Fruit fly (Drosophila melanogaster) whole organism, prepupa: ENCODE data around the gene kat80.

Experiments
- Blimp-1 ChIP-seq: fragments of 200-800 bp; sonication (Bioruptor generic); optimal IDR thresholded peaks from 3 replicates; lab custom pipeline; 2017; ENCODE audit warnings: missing biosample characterization, missing genetic modification characterization, mild to moderate bottlenecking, moderate library complexity, missing genetic modification reagents
- CG11294 ChIP-seq: fragments of 200-800 bp; sonication (Bioruptor generic); IDR thresholded peaks from 2 replicates; pipeline ENCODE4 v1.3.6; 2022; ENCODE audit warnings: missing biosample characterization, missing genetic modification characterization
- CG11762 ChIP-seq: fragments of 200-800 bp; sonication (Bioruptor generic); optimal IDR thresholded peaks from 3 replicates; lab custom pipeline; 2016; ENCODE audit warnings: missing biosample characterization, missing genetic modification characterization; ENCODE audit not compliant: insufficient read depth
- CG11902 ChIP-seq: fragments of 200-800 bp; sonication (Bioruptor generic); optimal IDR thresholded peaks from 3 replicates; lab custom pipeline; 2016; ENCODE audit warnings: missing biosample characterization, missing genetic modification characterization
- CG15336 ChIP-seq: fragments of 200-800 bp; sonication (Bioruptor generic); IDR thresholded peaks from 2 replicates; pipeline ENCODE4 v1.3.6; 2022; ENCODE audit warnings: missing biosample characterization, missing genetic modification characterization
- CG1621 ChIP-seq: fragments of 200-800 bp; sonication (Bioruptor generic); optimal IDR thresholded peaks from 3 replicates; lab custom pipeline; 2018; ENCODE audit warnings: missing biosample characterization, mild to moderate bottlenecking, missing genetic modification characterization
- CG16779 ChIP-seq: fragments of 200-800 bp; sonication (Bioruptor generic); optimal IDR thresholded peaks from 3 replicates; lab custom pipeline; 2017; ENCODE audit warnings: missing biosample characterization, mild to moderate bottlenecking, missing genetic modification characterization
- CG3032 ChIP-seq: fragments of 200-800 bp; optimal IDR thresholded peaks from 2 replicates; lab custom pipeline; 2019; ENCODE audit warnings: missing biosample characterization, mild to moderate bottlenecking, missing genetic modification characterization, moderate library complexity
- CG31627 ChIP-seq: fragments of 200-800 bp; sonication (Bioruptor generic); optimal IDR thresholded peaks from 3 replicates; lab custom pipeline; 2016; ENCODE audit warnings: missing biosample characterization, missing genetic modification characterization
- CG4318 ChIP-seq: fragments of 200-800 bp; sonication (Bioruptor generic); optimal IDR thresholded peaks from 3 replicates; lab custom pipeline; 2017; ENCODE audit warnings: missing biosample characterization, mild to moderate bottlenecking, missing genetic modification characterization
- CG6163 ChIP-seq: fragments of 200-800 bp; sonication (Bioruptor generic); IDR thresholded peaks from 3 replicates; pipeline ENCODE4 v1.3.6; 2022; ENCODE audit warnings: missing biosample characterization, missing genetic modification characterization
- CG6276 ChIP-seq: fragments of 200-800 bp; sonication (Bioruptor generic); optimal IDR thresholded peaks from 2 replicates; lab custom pipeline; 2017; ENCODE audit warnings: missing biosample characterization, mild to moderate bottlenecking, missing genetic modification characterization
- CG7368 ChIP-seq: fragments of 200-800 bp; sonication (Bioruptor generic); optimal IDR thresholded peaks from 3 replicates; lab custom pipeline; 2016; ENCODE audit warnings: missing biosample characterization, missing genetic modification characterization
- CG8319 ChIP-seq: fragments of 200-800 bp; sonication (Bioruptor generic); optimal IDR thresholded peaks from 3 replicates; lab custom pipeline; 2016; ENCODE audit warnings: missing biosample characterization, missing genetic modification characterization
- CG8632 ChIP-seq: fragments of 200-800 bp; sonication (Bioruptor generic); optimal IDR thresholded peaks from 3 replicates; lab custom pipeline; 2016; ENCODE audit warnings: missing biosample characterization, missing genetic modification characterization
- CG9139 ChIP-seq: fragments of 200-800 bp; sonication (Bioruptor generic); optimal IDR thresholded peaks from 3 replicates; lab custom pipeline; 2017; ENCODE audit warnings: missing biosample characterization, mild to moderate bottlenecking, missing genetic modification characterization
- Eip78C ChIP-seq: fragments of 200-800 bp; sonication (Bioruptor generic); peaks from one replicate; lab custom pipeline; 2016; ENCODE audit warnings: missing biosample characterization, missing genetic modification characterization
- Ets21C ChIP-seq: fragments of 200-800 bp; sonication (Bioruptor generic); optimal IDR thresholded peaks from 3 replicates; lab custom pipeline; 2016; ENCODE audit warnings: missing biosample characterization, missing genetic modification characterization
- Ets96B ChIP-seq: fragments of 200-800 bp; optimal IDR thresholded peaks from 2 replicates; lab custom pipeline; 2019; ENCODE audit warnings: missing biosample characterization, mild to moderate bottlenecking, missing genetic modification characterization, moderate library complexity
- Hr38 ChIP-seq: sonication (Bioruptor generic); optimal IDR thresholded peaks from 2 replicates; lab custom pipeline; 2016; ENCODE audit warnings: missing biosample characterization, missing genetic modification characterization
- Hr4 ChIP-seq: fragments of 200-800 bp; sonication (Bioruptor generic); optimal IDR thresholded peaks from 3 replicates; lab custom pipeline; 2016; ENCODE audit warnings: missing biosample characterization, missing genetic modification characterization
- Met ChIP-seq: fragments of 200-800 bp; sonication (Bioruptor generic); optimal IDR thresholded peaks from 3 replicates; lab custom pipeline; 2016; ENCODE audit warnings: missing biosample characterization, missing genetic modification characterization
- OdsH ChIP-seq: fragments of 200-800 bp; sonication (Bioruptor generic); optimal IDR thresholded peaks from 3 replicates; lab custom pipeline; 2016; ENCODE audit warnings: missing biosample characterization, missing genetic modification characterization
- Sox14 ChIP-seq: fragments of 200-800 bp; sonication (Bioruptor generic); optimal IDR thresholded peaks from 3 replicates; lab custom pipeline; 2016; ENCODE audit warnings: missing biosample characterization, missing genetic modification characterization
- acj6 ChIP-seq: fragments of 200-800 bp; sonication (Bioruptor generic); optimal IDR thresholded peaks from 3 replicates; lab custom pipeline; 2016; ENCODE audit warnings: missing biosample characterization, missing genetic modification characterization
- cyc ChIP-seq: fragments of 200-800 bp; sonication (Bioruptor generic); optimal IDR thresholded peaks from 3 replicates; lab custom pipeline; 2016; ENCODE audit warnings: missing biosample characterization, missing genetic modification characterization
- dac ChIP-seq: fragments of 200-800 bp; sonication (Bioruptor generic); optimal IDR thresholded peaks from 2 replicates; lab custom pipeline; 2017; ENCODE audit warnings: missing biosample characterization, mild to moderate bottlenecking, missing genetic modification characterization
- dsx ChIP-seq: fragments of 200-800 bp; optimal IDR thresholded peaks from 3 replicates; lab custom pipeline; 2019; ENCODE audit warnings: missing biosample characterization, mild to moderate bottlenecking, missing genetic modification characterization, moderate library complexity; ENCODE audit not compliant: poor library complexity, severe bottlenecking
- esn ChIP-seq: fragments of 200-800 bp; sonication (Bioruptor generic); optimal IDR thresholded peaks from 2 replicates; lab custom pipeline; 2016; ENCODE audit warnings: missing biosample characterization, mild to moderate bottlenecking, missing genetic modification characterization, moderate library complexity
- fd85E ChIP-seq: fragments of 200-800 bp; sonication (Bioruptor generic); optimal IDR thresholded peaks from 3 replicates; lab custom pipeline; 2016; ENCODE audit warnings: missing biosample characterization, missing genetic modification characterization
- fkh ChIP-seq: fragments of 200-800 bp; sonication (Bioruptor generic); optimal IDR thresholded peaks from 3 replicates; lab custom pipeline; 2017; ENCODE audit warnings: missing biosample characterization, mild to moderate bottlenecking, missing genetic modification characterization, moderate library complexity
- lz ChIP-seq: fragments of 200-800 bp; sonication (Bioruptor generic); optimal IDR thresholded peaks from 3 replicates; lab custom pipeline; 2016; ENCODE audit warnings: missing biosample characterization, missing genetic modification characterization
- net ChIP-seq: fragments of 200-800 bp; sonication (Bioruptor generic); optimal IDR thresholded peaks from 3 replicates; lab custom pipeline; 2016; ENCODE audit warnings: missing biosample characterization, missing genetic modification characterization
- pdm3 ChIP-seq: fragments of 200-800 bp; sonication (Bioruptor generic); optimal IDR thresholded peaks from 3 replicates; lab custom pipeline; 2016; ENCODE audit warnings: missing biosample characterization, missing genetic modification characterization
- spab ChIP-seq: fragments of 200-800 bp; sonication (Bioruptor generic); optimal IDR thresholded peaks from 2 replicates; lab custom pipeline; 2017; ENCODE audit warnings: missing biosample characterization, mild to moderate bottlenecking, missing genetic modification characterization, missing genetic modification reagents
- ss ChIP-seq, 2 experiments: fragments of 200-800 bp; sonication (Bioruptor generic); optimal IDR thresholded peaks; 2 replicates in 1 of 2; 3 replicates in 1 of 2; lab custom pipeline; 2017 to 2018; ENCODE audit warnings: mild to moderate bottlenecking in 2 of 2, missing biosample characterization in 2 of 2, missing genetic modification characterization in 2 of 2, moderate library complexity in 1 of 2

The kat80 gene

DNA sequence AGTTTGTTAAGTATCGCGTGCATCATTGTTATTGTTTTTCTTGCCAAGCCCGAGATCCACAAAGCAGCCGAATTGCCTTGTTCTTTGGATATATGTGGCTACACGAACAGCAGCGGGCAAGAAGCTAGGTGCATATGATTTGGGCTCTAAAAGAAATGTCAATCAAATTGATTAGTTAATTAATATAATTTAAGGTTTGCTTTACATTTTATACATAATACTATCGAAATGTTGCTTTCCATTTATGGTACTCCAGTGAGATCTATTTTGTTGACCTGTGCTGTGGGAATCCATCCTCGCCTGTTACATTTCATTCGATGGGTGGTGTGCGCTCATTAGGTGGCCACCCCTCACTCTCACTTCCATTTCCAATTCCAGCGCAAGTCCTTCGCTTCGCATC, 12.6 kb downstream of the kat80 start (continued):
- peak; percentile 29 for TF ChIP-seq CG11762 (GFP tag; lab: Kevin White, UChicago)
- peak; percentile 59 for TF ChIP-seq cyc (GFP tag; lab: Kevin White, UChicago)
- TF ChIP-seq net (GFP tag; lab: Kevin White, UChicago): peak; percentile 29
- peak; percentile 45 for TF ChIP-seq CG8632 (GFP tag; lab: Kevin White, UChicago)
- TF ChIP-seq CG6163: peak; percentile 79
- TF ChIP-seq Met (GFP tag; lab: Kevin White, UChicago): peak; percentile 61
- TF ChIP-seq OdsH (GFP tag; lab: Kevin White, UChicago): peak; percentile 62
- TF ChIP-seq fkh (GFP tag; lab: Kevin White, UChicago): no peak
- peak; percentile 38 for TF ChIP-seq CG11902 (GFP tag; lab: Kevin White, UChicago)
- no peak for TF ChIP-seq CG16779 (tag; lab: Kevin White, UChicago)
- peak; percentile 62 to 73 for TF ChIP-seq ss (GFP tag; optimal IDR thresholded peaks at IDR 0.05; lab: Kevin White, UChicago)
- peak; percentile 62 for TF ChIP-seq pdm3 (GFP tag; lab: Kevin White, UChicago)
- peak; percentile 64 for TF ChIP-seq esn (GFP tag; lab: Kevin White, UChicago)
- TF ChIP-seq fd85E: no peak
- TF ChIP-seq CG9139 (GFP tag; lab: Kevin White, UChicago): peak; percentile 27
- peak; percentile 49 for TF ChIP-seq Hr4
- peak; percentile 40 for TF ChIP-seq CG8319 (GFP tag; lab: Kevin White, UChicago)
- TF ChIP-seq CG6276 (GFP tag; lab: Kevin White, UChicago): no peak
- peak; percentile 58 for TF ChIP-seq spab
- TF ChIP-seq Hr38 (GFP tag; lab: Kevin White, UChicago): no peak
- TF ChIP-seq dsx (GFP tag; lab: Kevin White, UChicago): peak; percentile 64
- TF ChIP-seq CG3032 (tag; lab: Kevin White, UChicago): peak; percentile 60
- TF ChIP-seq CG11294 (GFP tag; lab: Robert Waterston, UW): no peak
- peak; percentile 60 for TF ChIP-seq acj6 (GFP tag; lab: Kevin White, UChicago)
- TF ChIP-seq Ets21C (GFP tag; lab: Kevin White, UChicago): peak; percentile 18
- peak; percentile 55 for TF ChIP-seq CG1621 (tag; lab: Kevin White, UChicago)
- TF ChIP-seq Ets96B (tag; lab: Kevin White, UChicago): peak; percentile 66
- TF ChIP-seq, all 60 proteins: peak for 49

DNA sequence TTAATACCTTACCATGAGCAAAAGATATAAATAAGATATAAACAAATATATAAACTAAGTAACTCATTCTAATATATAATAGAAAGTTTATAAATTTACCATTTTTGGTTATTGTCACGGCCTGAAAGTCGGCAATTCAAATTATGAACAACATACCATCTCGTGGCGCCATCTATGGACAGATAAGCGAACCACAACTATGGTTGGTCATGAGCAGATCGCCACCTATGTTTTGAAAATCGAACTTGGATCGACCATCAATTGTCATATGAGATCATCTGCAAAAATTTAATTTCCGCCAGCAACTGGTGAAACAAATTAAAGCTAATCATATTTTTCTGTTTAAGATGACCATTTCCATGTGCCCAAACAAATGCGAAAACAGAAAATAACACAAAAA, 31.2 kb downstream of the kat80 start:
- TF ChIP-seq lz (GFP tag; lab: Kevin White, UChicago): no peak
- peak; percentile 38 for TF ChIP-seq Eip78C (GFP tag; lab: Kevin White, UChicago)
- TF ChIP-seq, all 60 proteins: peak for 1

DNA sequence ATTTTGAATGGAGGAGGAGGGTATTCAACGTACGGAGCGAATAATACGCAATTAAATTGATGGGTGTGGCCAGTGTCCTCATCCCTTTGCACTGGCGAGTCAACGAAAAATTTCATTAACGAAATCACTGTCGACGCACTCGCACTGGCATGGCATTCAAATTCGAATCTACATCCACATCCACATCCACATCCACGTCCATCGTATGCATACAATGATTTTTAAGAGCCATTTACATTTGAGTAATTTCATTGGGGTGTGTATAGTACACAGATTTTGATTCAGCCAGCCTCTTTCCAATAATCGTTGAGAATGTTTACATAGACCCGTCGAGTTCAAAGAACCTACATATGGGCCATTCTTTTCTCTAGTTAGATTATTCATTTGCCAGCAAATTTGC, 32.0 kb downstream of the kat80 start:
- TF ChIP-seq Ets96B (tag; lab: Kevin White, UChicago): no peak
- no peak for TF ChIP-seq spab
- TF ChIP-seq CG31627 (GFP tag; lab: Kevin White, UChicago): no peak
- TF ChIP-seq Sox14: no peak
- TF ChIP-seq pdm3 (GFP tag; lab: Kevin White, UChicago): no peak
- TF ChIP-seq Met (GFP tag; lab: Kevin White, UChicago): no peak
- TF ChIP-seq CG1621 (tag; lab: Kevin White, UChicago): no peak
- TF ChIP-seq CG15336 (GFP tag; lab: Robert Waterston, UW): no peak
- TF ChIP-seq Hr38 (GFP tag; lab: Kevin White, UChicago): no peak
- no peak for TF ChIP-seq CG7368 (GFP tag; lab: Kevin White, UChicago)

DNA sequence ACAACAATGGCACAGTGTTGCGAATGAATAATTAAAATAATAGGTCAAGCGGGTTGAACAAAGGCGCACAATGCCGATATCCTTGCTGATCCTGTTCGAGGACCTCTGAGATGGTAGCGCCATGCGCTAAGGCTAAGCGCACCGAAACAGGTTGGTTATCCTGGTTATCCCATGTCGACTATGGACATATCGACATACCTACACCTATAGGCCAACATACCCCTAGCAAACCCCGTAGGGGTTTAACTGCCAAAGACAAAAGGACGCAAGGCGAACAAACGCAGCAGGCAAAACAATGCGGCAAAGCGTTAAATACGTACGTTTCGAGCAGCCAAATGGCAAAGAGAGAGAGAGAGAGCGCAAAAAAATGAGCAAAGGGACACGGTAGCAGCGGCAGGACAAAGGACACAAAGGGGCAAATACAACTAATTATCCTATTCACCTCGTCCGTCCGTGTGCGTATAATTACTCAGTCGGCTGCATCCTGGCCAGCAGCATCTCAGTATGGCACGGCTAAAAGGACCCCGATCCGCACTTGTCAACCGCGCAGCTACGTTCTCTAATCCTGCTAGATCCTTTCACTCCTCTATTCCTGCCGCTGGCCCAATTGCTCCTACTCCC, 34.0 kb downstream of the kat80 start:
- TF ChIP-seq CG4318 (GFP tag; lab: Kevin White, UChicago): no peak
- TF ChIP-seq Blimp-1 (GFP tag; lab: Kevin White, UChicago): no peak
- TF ChIP-seq dac: no peak
- no peak for TF ChIP-seq Eip78C (GFP tag; lab: Kevin White, UChicago)
